Fruit fly (Drosophila melanogaster): ENCODE measurements around the gene CG42613.
A peak's percentile ranks its signal among the peaks of the same experiment; 100 is the strongest.

The CG42613 gene

dm6 chr3R:18998370-18998769, 69.4 kb downstream of the CG42613 start:
- no peak for TF ChIP-seq CG8478 (optimal IDR thresholded peaks at IDR 0.05)
- no peak for TF ChIP-seq CTCF (optimal IDR thresholded peaks at IDR 0.05)

dm6 chr3R:18999906-19000451, 71.0 kb downstream of the CG42613 start:
- no peak for TF ChIP-seq CG8478 (optimal IDR thresholded peaks at IDR 0.05)
- TF ChIP-seq CTCF (optimal IDR thresholded peaks at IDR 0.05): no peak

- TF ChIP-seq CTCF (optimal IDR thresholded peaks at IDR 0.05) (no peak), CG8478 (optimal IDR thresholded peaks at IDR 0.05) (no peak)
Observed at dm6 chr3R:19001701-19002100, 72.7 kb downstream of the CG42613 start.

dm6 chr3R:19010923-19011322, 81.9 kb downstream of the CG42613 start:
- TF ChIP-seq CG8478 (optimal IDR thresholded peaks at IDR 0.05): no peak
- TF ChIP-seq CTCF (optimal IDR thresholded peaks at IDR 0.05): no peak

- no peak for TF ChIP-seq CTCF (optimal IDR thresholded peaks at IDR 0.05)
- no peak for TF ChIP-seq CG8478 (optimal IDR thresholded peaks at IDR 0.05)
Observed at dm6 chr3R:19011885-19012284, 82.9 kb downstream of the CG42613 start.

dm6 chr3R:19014027-19014426, 85.0 kb downstream of the CG42613 start:
- TF ChIP-seq CG8478 (optimal IDR thresholded peaks at IDR 0.05) (no peak), CTCF (optimal IDR thresholded peaks at IDR 0.05) (peak; percentile 52 to 56)

- TF ChIP-seq CTCF (optimal IDR thresholded peaks at IDR 0.05) (no peak), CG8478 (optimal IDR thresholded peaks at IDR 0.05) (no peak)
Observed at dm6 chr3R:19014742-19015422, 85.9 kb downstream of the CG42613 start.

dm6 chr3R:19015423-19015810, 86.4 kb downstream of the CG42613 start:
- TF ChIP-seq CTCF (optimal IDR thresholded peaks at IDR 0.05): no peak
- TF ChIP-seq CG8478 (optimal IDR thresholded peaks at IDR 0.05): no peak

- TF ChIP-seq CG8478 (optimal IDR thresholded peaks at IDR 0.05): no peak
- no peak for TF ChIP-seq CTCF (optimal IDR thresholded peaks at IDR 0.05)
Observed at dm6 chr3R:19017318-19018043, 88.5 kb downstream of the CG42613 start.

- TF ChIP-seq CTCF (optimal IDR thresholded peaks at IDR 0.05) (no peak), CG8478 (optimal IDR thresholded peaks at IDR 0.05) (no peak)
Observed at dm6 chr3R:19023862-19024261, 94.9 kb downstream of the CG42613 start, which contains the start of the genes CG6005 and CG14286. CG6005 (minus strand) TSS chr3R:19024030. CG14286 (plus strand) TSS chr3R:19024092.

- TF ChIP-seq CG8478 (optimal IDR thresholded peaks at IDR 0.05) (no peak), CTCF (optimal IDR thresholded peaks at IDR 0.05) (no peak)
Observed at dm6 chr3R:19024761-19025160, 95.8 kb downstream of the CG42613 start, which contains the start of gene CG14285. CG14285 (plus strand) TSS chr3R:19025099.

- TF ChIP-seq CTCF (optimal IDR thresholded peaks at IDR 0.05) (no peak), CG8478 (optimal IDR thresholded peaks at IDR 0.05) (no peak)
Observed at dm6 chr3R:19027165-19027564, 98.2 kb downstream of the CG42613 start, which contains the start of gene NP15.6. NP15.6 (plus strand) TSS chr3R:19027368.
